Worm (Caenorhabditis elegans) whole organism, L3 larva: ENCODE data around the gene ugt-21.
A peak's percentile ranks its signal among the peaks of the same experiment; 100 is the strongest.

Source experiments
- R02D3.7 ChIP-seq: fragments of 150-350 bp; optimal IDR thresholded peaks from 2 replicates; lab custom pipeline; 2014; ENCODE audit warnings: missing biosample characterization, missing genetic modification characterization
- aly-2 ChIP-seq: fragments of 150-350 bp; optimal IDR thresholded peaks from 2 replicates; lab custom pipeline; 2014; ENCODE audit warnings: missing biosample characterization, missing genetic modification characterization
- ama-1 ChIP-seq: fragments of 150-350 bp; optimal IDR thresholded peaks from 2 replicates; lab custom pipeline; 2018
- ceh-16 ChIP-seq: sonication (generic microtip); optimal IDR thresholded peaks from 2 replicates; lab custom pipeline; 2017; ENCODE audit warnings: missing biosample characterization, missing genetic modification characterization
- ceh-9 ChIP-seq: sonication (generic microtip); optimal IDR thresholded peaks from 2 replicates; lab custom pipeline; 2018; ENCODE audit warnings: missing biosample characterization, missing genetic modification characterization
- egl-27 ChIP-seq: sonication (generic microtip); optimal IDR thresholded peaks from 4 replicates; lab custom pipeline; 2017; ENCODE audit warnings: missing biosample characterization, missing genetic modification reagents, missing genetic modification characterization
- egl-5 ChIP-seq: fragments of 150-350 bp; optimal IDR thresholded peaks from 2 replicates; lab custom pipeline; 2017; ENCODE audit warnings: missing biosample characterization, missing genetic modification reagents, missing genetic modification characterization, inconsistent platforms
- elt-1 ChIP-seq: fragments of 150-350 bp; optimal IDR thresholded peaks from 2 replicates; lab custom pipeline; 2014; ENCODE audit warnings: missing biosample characterization, missing genetic modification characterization
- elt-2 ChIP-seq: sonication (generic microtip); optimal IDR thresholded peaks from 2 replicates; lab custom pipeline; 2016; ENCODE audit warnings: missing genetic modification reagents, mild to moderate bottlenecking, missing genetic modification characterization, missing compliant biosample characterization
- elt-3 ChIP-seq, 3 experiments: fragments of 150-350 bp in 1 of 3; sonication (generic microtip) in 2 of 3; optimal IDR thresholded peaks; 2 replicates in 2 of 3; 4 replicates in 1 of 3; lab custom pipeline; 2014 to 2017; ENCODE audit warnings: missing biosample characterization in 3 of 3, missing genetic modification characterization in 3 of 3
- fkh-10 ChIP-seq: sonication (generic microtip); optimal IDR thresholded peaks from 2 replicates; lab custom pipeline; 2017; ENCODE audit warnings: missing biosample characterization, missing genetic modification reagents, missing genetic modification characterization
- fos-1 ChIP-seq: fragments of 150-350 bp; optimal IDR thresholded peaks from 2 replicates; lab custom pipeline; 2014; ENCODE audit warnings: missing biosample characterization, missing genetic modification characterization
- jun-1 ChIP-seq: fragments of 150-350 bp; optimal IDR thresholded peaks from 2 replicates; lab custom pipeline; 2014; ENCODE audit warnings: missing biosample characterization, missing genetic modification reagents, missing genetic modification characterization
- lin-39 ChIP-seq: fragments of 150-350 bp; optimal IDR thresholded peaks from 2 replicates; lab custom pipeline; 2018; ENCODE audit warnings: missing biosample characterization, missing genetic modification reagents, missing genetic modification characterization
- lsy-12 ChIP-seq: sonication (generic microtip); optimal IDR thresholded peaks from 2 replicates; lab custom pipeline; 2016; ENCODE audit warnings: mild to moderate bottlenecking, missing genetic modification characterization, missing compliant biosample characterization
- mdl-1 ChIP-seq: fragments of 150-350 bp; optimal IDR thresholded peaks from 2 replicates; lab custom pipeline; 2014; ENCODE audit warnings: missing biosample characterization, missing genetic modification characterization
- nhr-11 ChIP-seq: fragments of 150-350 bp; optimal IDR thresholded peaks from 2 replicates; lab custom pipeline; 2014; ENCODE audit warnings: missing biosample characterization, missing genetic modification characterization
- nhr-25 ChIP-seq: sonication (generic microtip); optimal IDR thresholded peaks from 2 replicates; lab custom pipeline; 2017; ENCODE audit warnings: missing biosample characterization, missing genetic modification characterization
- nhr-28 ChIP-seq: fragments of 150-350 bp; optimal IDR thresholded peaks from 2 replicates; lab custom pipeline; 2014; ENCODE audit warnings: missing biosample characterization, missing genetic modification characterization
- nhr-43 ChIP-seq: sonication (generic microtip); optimal IDR thresholded peaks from 2 replicates; lab custom pipeline; 2016; ENCODE audit warnings: mild to moderate bottlenecking, missing genetic modification characterization, missing compliant biosample characterization; ENCODE audit not compliant: poor library complexity, severe bottlenecking
- nhr-67 ChIP-seq: fragments of 150-350 bp; optimal IDR thresholded peaks from 2 replicates; lab custom pipeline; 2014; ENCODE audit warnings: missing biosample characterization, missing genetic modification characterization
- nhr-76 ChIP-seq: fragments of 150-350 bp; sonication (generic microtip); optimal IDR thresholded peaks from 5 replicates; lab custom pipeline; 2014; ENCODE audit warnings: missing biosample characterization, missing genetic modification characterization
- nhr-77 ChIP-seq: fragments of 150-350 bp; optimal IDR thresholded peaks from 2 replicates; lab custom pipeline; 2014; ENCODE audit warnings: missing biosample characterization, missing genetic modification characterization
- pha-4 ChIP-seq: fragments of 150-350 bp; optimal IDR thresholded peaks from 2 replicates; lab custom pipeline; 2014; ENCODE audit warnings: missing biosample characterization, missing genetic modification reagents, missing genetic modification characterization
- pqm-1 ChIP-seq: fragments of 150-350 bp; optimal IDR thresholded peaks from 2 replicates; lab custom pipeline; 2017; ENCODE audit warnings: missing biosample characterization, missing genetic modification characterization, inconsistent platforms
- sea-2 ChIP-seq: fragments of 150-350 bp; sonication (generic microtip); optimal IDR thresholded peaks from 4 replicates; lab custom pipeline; 2014; ENCODE audit warnings: missing biosample characterization, missing genetic modification reagents, missing genetic modification characterization
- skn-1 ChIP-seq: fragments of 150-350 bp; optimal IDR thresholded peaks from 2 replicates; lab custom pipeline; 2014; ENCODE audit warnings: missing biosample characterization, missing genetic modification characterization
- snpc-4 ChIP-seq: fragments of 150-350 bp; optimal IDR thresholded peaks from 2 replicates; lab custom pipeline; 2014; ENCODE audit warnings: missing biosample characterization, missing genetic modification characterization
- tbx-2 ChIP-seq: sonication (generic microtip); optimal IDR thresholded peaks from 2 replicates; lab custom pipeline; 2016; ENCODE audit warnings: mild to moderate bottlenecking, missing genetic modification characterization, missing compliant biosample characterization

Gene ugt-21

ce11 chrIV:9464345-9464783, 35.7 kb upstream of the ugt-21 start:
- TF ChIP-seq snpc-4 (tag; lab: Kevin White, UChicago) (peak; percentile 81), tbx-2 (tag; lab: Kevin White, UChicago) (no peak)

- no peak for TF ChIP-seq nhr-77
- no peak for TF ChIP-seq aly-2
- TF ChIP-seq elt-1 (tag; lab: Kevin White, UChicago): no peak
- no peak for TF ChIP-seq nhr-67 (tag; lab: Kevin White, UChicago)
- no peak for TF ChIP-seq egl-5 (tag; lab: Kevin White, UChicago)
- no peak for TF ChIP-seq lsy-12 (tag; lab: Kevin White, UChicago)
- TF ChIP-seq mdl-1 (tag; lab: Kevin White, UChicago): no peak
- TF ChIP-seq nhr-28: no peak
- TF ChIP-seq jun-1 (tag; lab: Kevin White, UChicago): no peak
- no peak for TF ChIP-seq R02D3.7 (tag; lab: Kevin White, UChicago)
- no peak for TF ChIP-seq nhr-11 (tag; lab: Kevin White, UChicago)
- no peak for TF ChIP-seq nhr-76 (tag; lab: Kevin White, UChicago)
- TF ChIP-seq skn-1 (tag; lab: Kevin White, UChicago): no peak
- TF ChIP-seq pha-4 (tag; lab: Kevin White, UChicago): no peak
- no peak for TF ChIP-seq fos-1
Measured at ce11 chrIV:9467418-9467817, 32.7 kb upstream of the ugt-21 start, which contains the start of gene F38E11.6. F38E11.6 (minus strand) TSS chrIV:9467518.

ce11 chrIV:9469293-9469692, 30.8 kb upstream of the ugt-21 start:
- no peak for TF ChIP-seq fkh-10 (GFP tag; lab: Kevin White, UChicago)
- no peak for TF ChIP-seq elt-1 (tag; lab: Kevin White, UChicago)
- no peak for TF ChIP-seq ceh-16 (tag; lab: Kevin White, UChicago)
- TF ChIP-seq, all 47 proteins: peak for 0

- TF ChIP-seq R02D3.7 (tag; lab: Kevin White, UChicago) (peak; percentile 4), elt-3 (tag; optimal IDR thresholded peaks at IDR 0.05; lab: Kevin White, UChicago) (peak in 1 of 3 experiments; percentile 68), lsy-12 (tag; lab: Kevin White, UChicago) (peak; percentile 59), snpc-4 (tag; lab: Kevin White, UChicago) (no peak), pqm-1 (tag; lab: Kevin White, UChicago) (peak; percentile 46), nhr-25 (tag; lab: Kevin White, UChicago) (peak; percentile 33), jun-1 (tag; lab: Kevin White, UChicago) (peak; percentile 12), lin-39 (tag; lab: Kevin White, UChicago) (peak; percentile 65), nhr-28 (no peak), sea-2 (GFP tag; lab: Kevin White, UChicago) (no peak), nhr-43 (tag; lab: Kevin White, UChicago) (peak; percentile 89), elt-2 (tag; lab: Kevin White, UChicago) (peak; percentile 46), nhr-67 (tag; lab: Kevin White, UChicago) (no peak)
Measured at ce11 chrIV:9477135-9477928, 22.8 kb upstream of the ugt-21 start, which contains the start of gene wrt-3. wrt-3 (minus strand) TSS chrIV:9477456.

ce11 chrIV:9480936-9481335, 19.2 kb upstream of the ugt-21 start, which contains the start of gene cng-3:
cng-3 (minus strand) TSS chrIV:9481037.
- TF ChIP-seq ceh-9 (tag; lab: Kevin White, UChicago) (no peak), egl-27 (tag; lab: Kevin White, UChicago) (no peak), ama-1 (lab: Kevin White, UChicago) (no peak), elt-2 (tag; lab: Kevin White, UChicago) (no peak)
- TF ChIP-seq, all 47 proteins: peak for 0

ce11 chrIV:9485040-9485439, 15.1 kb upstream of the ugt-21 start, which contains the start of gene gadr-2:
gadr-2 (minus strand) TSS chrIV:9485140.
- TF ChIP-seq nhr-25 (tag; lab: Kevin White, UChicago): no peak
- no peak for TF ChIP-seq nhr-28
